Worm (Caenorhabditis elegans) whole organism, L4 larva: Measurements from ENCODE around the gene str-148.

Experiments used
- R02D3.7 ChIP-seq: fragments of 150-350 bp; sonication (generic microtip); optimal IDR thresholded peaks from 3 replicates; lab custom pipeline; 2014; ENCODE audit warnings: missing biosample characterization, missing genetic modification characterization
- Y5F2A.4 ChIP-seq: fragments of 200-800 bp; sonication (Bioruptor generic); optimal IDR thresholded peaks from 2 replicates; lab custom pipeline; 2018; ENCODE audit warnings: mild to moderate bottlenecking, missing genetic modification characterization, missing compliant biosample characterization
- ZK337.2 ChIP-seq: fragments of 200-800 bp; sonication (Bioruptor generic); IDR thresholded peaks from 2 replicates; pipeline ENCODE4 v1.3.6; 2022; ENCODE audit warnings: missing genetic modification reagents, missing genetic modification characterization, missing compliant biosample characterization
- ZK546.5 ChIP-seq, 2 experiments: sonication (generic microtip); optimal IDR thresholded peaks; 2 replicates each; lab custom pipeline; 2017; ENCODE audit warnings: missing biosample characterization in 2 of 2, missing genetic modification characterization in 2 of 2
- aly-2 ChIP-seq: sonication (generic microtip); optimal IDR thresholded peaks from 2 replicates; lab custom pipeline; 2018; ENCODE audit warnings: missing biosample characterization, missing genetic modification characterization
- attf-4 ChIP-seq: sonication (generic microtip); optimal IDR thresholded peaks from 3 replicates; lab custom pipeline; 2017; ENCODE audit warnings: missing biosample characterization, missing genetic modification characterization
- ceh-28 ChIP-seq: fragments of 150-350 bp; optimal IDR thresholded peaks from 2 replicates; lab custom pipeline; 2014; ENCODE audit warnings: missing biosample characterization, missing genetic modification reagents, missing genetic modification characterization
- cey-2 ChIP-seq: sonication (generic microtip); optimal IDR thresholded peaks from 3 replicates; lab custom pipeline; 2017; ENCODE audit warnings: missing genetic modification characterization, mild to moderate bottlenecking, missing compliant biosample characterization, antibody characterized with exemption, borderline replicate concordance; ENCODE audit not compliant: insufficient read depth
- ctbp-1 ChIP-seq: fragments of 200-800 bp; sonication (Bioruptor generic); IDR thresholded peaks from 2 replicates; pipeline ENCODE4 v1.3.6; 2022; ENCODE audit warnings: missing genetic modification reagents, missing genetic modification characterization, missing compliant biosample characterization
- daf-12 ChIP-seq: fragments of 150-350 bp; optimal IDR thresholded peaks from 2 replicates; lab custom pipeline; 2014; ENCODE audit warnings: missing biosample characterization, missing genetic modification reagents, missing genetic modification characterization
- daf-16 ChIP-seq, 3 experiments: sonication (generic microtip); optimal IDR thresholded peaks; 2 replicates each; lab custom pipeline; 2016 to 2017; ENCODE audit warnings: missing genetic modification characterization in 3 of 3, missing genetic modification reagents in 3 of 3, mild to moderate bottlenecking in 2 of 3, missing compliant biosample characterization in 2 of 3, missing biosample characterization in 1 of 3, moderate library complexity in 1 of 3
- daf-8 ChIP-seq: fragments of 200-800 bp; sonication (Bioruptor generic); IDR thresholded peaks from 2 replicates; pipeline ENCODE4 v1.3.6; 2022; ENCODE audit warnings: missing genetic modification characterization, missing compliant biosample characterization
- dmd-8 ChIP-seq: fragments of 200-800 bp; sonication (Bioruptor generic); IDR thresholded peaks from 2 replicates; pipeline ENCODE4 v1.3.6; 2022; ENCODE audit warnings: missing genetic modification characterization, missing compliant biosample characterization
- dve-1 ChIP-seq: sonication (generic microtip); optimal IDR thresholded peaks from 2 replicates; lab custom pipeline; 2017; ENCODE audit warnings: antibody characterized with exemption, mild to moderate bottlenecking, missing genetic modification characterization, missing compliant biosample characterization; ENCODE audit not compliant: insufficient read depth
- egl-43 ChIP-seq: fragments of 200-800 bp; sonication (Bioruptor generic); IDR thresholded peaks from 2 replicates; pipeline ENCODE4 v1.3.6; 2022; ENCODE audit warnings: missing genetic modification reagents, missing genetic modification characterization, missing compliant biosample characterization
- fkh-10 ChIP-seq: fragments of 150-350 bp; optimal IDR thresholded peaks from 2 replicates; lab custom pipeline; 2014; ENCODE audit warnings: missing biosample characterization, missing genetic modification reagents, missing genetic modification characterization
- hlh-11 ChIP-seq: fragments of 200-800 bp; sonication (Bioruptor generic); optimal IDR thresholded peaks from 2 replicates; lab custom pipeline; 2018; ENCODE audit warnings: mild to moderate bottlenecking, missing genetic modification characterization, missing compliant biosample characterization
- hlh-30 ChIP-seq: sonication (generic microtip); optimal IDR thresholded peaks from 2 replicates; lab custom pipeline; 2017; ENCODE audit warnings: antibody characterized with exemption, mild to moderate bottlenecking, missing genetic modification characterization, missing compliant biosample characterization; ENCODE audit not compliant: insufficient read depth
- hmg-1.1 ChIP-seq: fragments of 200-800 bp; sonication (Bioruptor generic); IDR thresholded peaks from 2 replicates; pipeline ENCODE4 v1.3.6; 2022; ENCODE audit warnings: missing genetic modification reagents, missing genetic modification characterization, missing compliant biosample characterization
- lim-7 ChIP-seq: fragments of 200-800 bp; sonication (Bioruptor generic); IDR thresholded peaks from 2 replicates; pipeline ENCODE4 v1.3.6; 2022; ENCODE audit warnings: missing genetic modification characterization, missing compliant biosample characterization
- lin-38 ChIP-seq: fragments of 200-800 bp; sonication (Bioruptor generic); IDR thresholded peaks from 2 replicates; pipeline ENCODE4 v1.3.6; 2022; ENCODE audit warnings: missing genetic modification reagents, missing genetic modification characterization, missing compliant biosample characterization
- madf-5 ChIP-seq, 2 experiments: fragments of 200-800 bp; sonication (Bioruptor generic); IDR thresholded peaks; 2 replicates each; pipeline ENCODE4 v1.3.6; 2022; ENCODE audit warnings: missing compliant biosample characterization in 2 of 2, missing genetic modification characterization in 2 of 2
- mdl-1 ChIP-seq, 2 experiments: fragments of 150-350 bp in 1 of 2; sonication (generic microtip) in 1 of 2; optimal IDR thresholded peaks; 2 replicates each; lab custom pipeline; 2014 to 2017; ENCODE audit warnings: missing biosample characterization in 2 of 2, missing genetic modification characterization in 2 of 2
- mep-1 ChIP-seq: fragments of 150-350 bp; sonication (generic microtip); optimal IDR thresholded peaks from 3 replicates; lab custom pipeline; 2014; ENCODE audit warnings: missing biosample characterization, missing genetic modification characterization
- mxl-3 ChIP-seq: fragments of 200-800 bp; sonication (Bioruptor generic); optimal IDR thresholded peaks from 2 replicates; lab custom pipeline; 2018; ENCODE audit warnings: mild to moderate bottlenecking, missing genetic modification characterization, missing compliant biosample characterization
- nhr-10 ChIP-seq: fragments of 150-350 bp; optimal IDR thresholded peaks from 2 replicates; lab custom pipeline; 2014; ENCODE audit warnings: missing biosample characterization, missing genetic modification characterization
- nhr-237 ChIP-seq: sonication (generic microtip); optimal IDR thresholded peaks from 2 replicates; lab custom pipeline; 2017; ENCODE audit warnings: missing biosample characterization, missing genetic modification characterization
- nhr-28 ChIP-seq: fragments of 150-350 bp; optimal IDR thresholded peaks from 2 replicates; lab custom pipeline; 2014; ENCODE audit warnings: missing biosample characterization, missing genetic modification characterization
- nhr-6 ChIP-seq: fragments of 150-350 bp; optimal IDR thresholded peaks from 2 replicates; lab custom pipeline; 2014; ENCODE audit warnings: missing biosample characterization, missing genetic modification characterization
- php-3 ChIP-seq: fragments of 200-800 bp; sonication (Bioruptor generic); IDR thresholded peaks from 2 replicates; pipeline ENCODE4 v1.3.6; 2022; ENCODE audit warnings: missing genetic modification reagents, missing genetic modification characterization, missing compliant biosample characterization
- rbr-2 ChIP-seq: sonication (generic microtip); optimal IDR thresholded peaks from 2 replicates; lab custom pipeline; 2016; ENCODE audit warnings: missing genotype, missing genetic modification characterization, missing compliant biosample characterization
- sdz-12 ChIP-seq: fragments of 200-800 bp; sonication (Bioruptor generic); optimal IDR thresholded peaks from 2 replicates; lab custom pipeline; 2018; ENCODE audit warnings: mild to moderate bottlenecking, missing genetic modification characterization, missing compliant biosample characterization
- snpc-1.2 ChIP-seq: fragments of 200-800 bp; sonication (Bioruptor generic); IDR thresholded peaks from 2 replicates; pipeline ENCODE4 v1.3.6; 2022; ENCODE audit warnings: missing genetic modification reagents, missing genetic modification characterization, missing compliant biosample characterization
- spr-3 ChIP-seq: fragments of 200-800 bp; sonication (Bioruptor generic); optimal IDR thresholded peaks from 2 replicates; lab custom pipeline; 2018; ENCODE audit warnings: mild to moderate bottlenecking, missing genetic modification characterization, missing compliant biosample characterization
- tag-97 ChIP-seq: fragments of 200-800 bp; sonication (Bioruptor generic); IDR thresholded peaks from 2 replicates; pipeline ENCODE4 v1.3.6; 2022; ENCODE audit warnings: missing genetic modification characterization, missing compliant biosample characterization
- unc-130 ChIP-seq: sonication (generic microtip); optimal IDR thresholded peaks from 2 replicates; lab custom pipeline; 2016; ENCODE audit warnings: missing genetic modification reagents, missing genetic modification characterization, missing compliant biosample characterization
- unc-39 ChIP-seq: sonication (generic microtip); optimal IDR thresholded peaks from 2 replicates; lab custom pipeline; 2017; ENCODE audit warnings: missing biosample characterization, missing genetic modification characterization
- zfp-3 ChIP-seq: fragments of 200-800 bp; sonication (Bioruptor generic); conservative IDR thresholded peaks from 2 replicates; pipeline ENCODE4 v1.3.6; 2022; ENCODE audit warnings: missing genetic modification reagents, missing genetic modification characterization, missing compliant biosample characterization
- zip-11 ChIP-seq: fragments of 200-800 bp; sonication (Bioruptor generic); IDR thresholded peaks from 2 replicates; pipeline ENCODE4 v1.3.6; 2022; ENCODE audit warnings: missing genetic modification characterization, missing compliant biosample characterization
- zip-2 ChIP-seq: fragments of 150-350 bp; optimal IDR thresholded peaks from 2 replicates; lab custom pipeline; 2014; ENCODE audit warnings: missing biosample characterization, missing genetic modification characterization

str-148 gene

DNA sequence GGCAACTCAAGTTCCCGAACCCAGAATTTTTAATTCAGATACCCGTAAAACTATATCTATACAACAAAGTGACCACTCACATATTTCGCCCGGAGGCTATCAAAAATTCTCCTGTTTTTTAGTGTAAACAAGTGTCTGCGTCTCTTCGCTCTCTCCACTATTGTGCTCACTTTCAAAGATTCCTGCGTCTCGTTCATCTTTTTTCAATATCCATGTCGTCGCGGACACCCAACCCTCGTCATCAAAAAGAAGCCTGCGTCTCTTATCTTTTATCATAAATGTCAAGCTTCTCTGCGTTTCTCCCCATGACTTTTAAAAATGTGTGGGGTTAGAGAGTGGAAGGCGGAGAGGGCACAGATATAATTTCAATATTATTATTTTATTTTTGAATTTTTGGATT lies 39.1 kb downstream of the str-148 start (continued):
- no peak for TF ChIP-seq madf-5 (GFP tag; IDR thresholded peaks at IDR 0.05; lab: Robert Waterston, UW)
- no peak for TF ChIP-seq mxl-3 (GFP tag; lab: Kevin White, UChicago)
- TF ChIP-seq hlh-11, result peak; percentile 54
- peak; percentile 65 for TF ChIP-seq dve-1 (tag; lab: Kevin White, UChicago)
- no peak for TF ChIP-seq daf-12 (tag; lab: Kevin White, UChicago)
- TF ChIP-seq unc-130 (GFP tag; lab: Kevin White, UChicago), result no peak
- TF ChIP-seq ZK337.2 (GFP tag; lab: Robert Waterston, UW), result no peak
- TF ChIP-seq ZK546.5 (tag; optimal IDR thresholded peaks at IDR 0.05; lab: Kevin White, UChicago), result no peak
- no peak for TF ChIP-seq nhr-237 (tag; lab: Kevin White, UChicago)
- TF ChIP-seq unc-39 (tag; lab: Kevin White, UChicago), result no peak
- no peak for TF ChIP-seq sdz-12
- TF ChIP-seq spr-3 (GFP tag; lab: Kevin White, UChicago), result no peak
- TF ChIP-seq zfp-3 (GFP tag; lab: Robert Waterston, UW), result no peak
- TF ChIP-seq lin-38 (GFP tag; lab: Robert Waterston, UW), result no peak
- no peak for TF ChIP-seq nhr-28 (tag; lab: Kevin White, UChicago)
- TF ChIP-seq zip-2, result no peak
- TF ChIP-seq lim-7 (GFP tag; lab: Robert Waterston, UW), result no peak
- TF ChIP-seq mdl-1 (tag; optimal IDR thresholded peaks at IDR 0.05; lab: Kevin White, UChicago), result peak in 1 of 2 experiments; percentile 65
- no peak for TF ChIP-seq aly-2 (tag; lab: Kevin White, UChicago)
- peak; percentile 41; the same call in 1 of the 2 replicates for TF ChIP-seq hmg-1.1 (GFP tag; lab: Robert Waterston, UW)
- no peak for TF ChIP-seq R02D3.7 (tag; lab: Kevin White, UChicago)
- no peak for TF ChIP-seq nhr-10 (tag; lab: Kevin White, UChicago)
- TF ChIP-seq fkh-10 (GFP tag; lab: Kevin White, UChicago), result peak; percentile 69
- no peak for TF ChIP-seq egl-43 (GFP tag; lab: Robert Waterston, UW)
- TF ChIP-seq cey-2 (tag; lab: Kevin White, UChicago), result no peak
- peak; percentile 58 for TF ChIP-seq rbr-2 (tag; lab: Kevin White, UChicago)
- TF ChIP-seq ctbp-1 (GFP tag; lab: Robert Waterston, UW), result no peak
- no peak for TF ChIP-seq snpc-1.2
- peak; percentile 59 for TF ChIP-seq hlh-30 (tag; lab: Kevin White, UChicago)
- peak; percentile 26 for TF ChIP-seq mep-1

ce11 chrII:1085546-1085945 lies 39.8 kb downstream of the str-148 start:
- no peak for TF ChIP-seq ZK546.5 (tag; optimal IDR thresholded peaks at IDR 0.05; lab: Kevin White, UChicago)
- TF ChIP-seq zip-2, result no peak
- TF ChIP-seq daf-8 (GFP tag; lab: Robert Waterston, UW), result no peak
- TF ChIP-seq tag-97 (GFP tag; lab: Robert Waterston, UW), result no peak
- TF ChIP-seq attf-4, result no peak
- TF ChIP-seq rbr-2 (tag; lab: Kevin White, UChicago), result no peak
- TF ChIP-seq dmd-8 (GFP tag; lab: Robert Waterston, UW), result no peak
- TF ChIP-seq Y5F2A.4 (GFP tag; lab: Kevin White, UChicago), result no peak
- TF ChIP-seq php-3 (GFP tag; lab: Robert Waterston, UW), result no peak
- no peak for TF ChIP-seq nhr-6 (tag; lab: Kevin White, UChicago)
- no peak for TF ChIP-seq daf-16 (GFP tag; optimal IDR thresholded peaks at IDR 0.05; lab: Kevin White, UChicago)
- no peak for TF ChIP-seq daf-16 (tag; optimal IDR thresholded peaks at IDR 0.05; lab: Kevin White, UChicago)
- TF ChIP-seq zip-11 (GFP tag; lab: Robert Waterston, UW), result no peak
- no peak for TF ChIP-seq hlh-11
- TF ChIP-seq ceh-28, result no peak
